Worm (Caenorhabditis elegans) whole organism, late embryonic: ENCODE measurements around the gene Y45F10D.6.

Experiments
- ceh-24 ChIP-seq: sonication (generic microtip); optimal IDR thresholded peaks from 2 replicates; lab custom pipeline; 2016; ENCODE audit warnings: mild to moderate bottlenecking, missing genetic modification characterization, missing compliant biosample characterization
- ceh-9 ChIP-seq: sonication (generic microtip); optimal IDR thresholded peaks from 2 replicates; lab custom pipeline; 2016; ENCODE audit warnings: mild to moderate bottlenecking, missing genetic modification characterization, inconsistent platforms, missing compliant biosample characterization
- dve-1 ChIP-seq: sonication (generic microtip); optimal IDR thresholded peaks from 2 replicates; lab custom pipeline; 2017; ENCODE audit warnings: antibody characterized with exemption, mild to moderate bottlenecking, missing genetic modification characterization, missing compliant biosample characterization
- elt-2 ChIP-seq: sonication (generic microtip); optimal IDR thresholded peaks from 2 replicates; lab custom pipeline; 2016; ENCODE audit warnings: missing genetic modification reagents, missing genetic modification characterization, missing compliant biosample characterization
- fkh-10 ChIP-seq: fragments of 150-350 bp; optimal IDR thresholded peaks from 2 replicates; lab custom pipeline; 2014; ENCODE audit warnings: missing biosample characterization, missing genetic modification reagents, missing genetic modification characterization
- hlh-13 ChIP-seq: fragments of 200-800 bp; sonication (Bioruptor generic); optimal IDR thresholded peaks from 2 replicates; lab custom pipeline; 2018; ENCODE audit warnings: mild to moderate bottlenecking, missing genetic modification characterization, missing compliant biosample characterization
- nhr-11 ChIP-seq: fragments of 150-350 bp; optimal IDR thresholded peaks from 2 replicates; lab custom pipeline; 2014; ENCODE audit warnings: missing biosample characterization, missing genetic modification characterization
- nhr-232 ChIP-seq: sonication (generic microtip); optimal IDR thresholded peaks from 2 replicates; lab custom pipeline; 2016; ENCODE audit warnings: missing genetic modification characterization, missing compliant biosample characterization
- odd-2 ChIP-seq: sonication (generic microtip); optimal IDR thresholded peaks from 2 replicates; lab custom pipeline; 2017; ENCODE audit warnings: antibody characterized with exemption, mild to moderate bottlenecking, missing genetic modification characterization, missing compliant biosample characterization
- pha-4 ChIP-seq: fragments of 150-350 bp; optimal IDR thresholded peaks from 2 replicates; lab custom pipeline; 2018; ENCODE audit warnings: missing biosample characterization, missing genetic modification reagents, missing genetic modification characterization
- sdc-2 ChIP-seq: sonication (generic microtip); optimal IDR thresholded peaks from 2 replicates; lab custom pipeline; 2016; ENCODE audit warnings: missing genotype, missing genetic modification characterization, missing compliant biosample characterization
- unc-86 ChIP-seq: sonication (generic microtip); optimal IDR thresholded peaks from 2 replicates; lab custom pipeline; 2016; ENCODE audit warnings: missing genetic modification characterization, missing compliant biosample characterization

DNA sequence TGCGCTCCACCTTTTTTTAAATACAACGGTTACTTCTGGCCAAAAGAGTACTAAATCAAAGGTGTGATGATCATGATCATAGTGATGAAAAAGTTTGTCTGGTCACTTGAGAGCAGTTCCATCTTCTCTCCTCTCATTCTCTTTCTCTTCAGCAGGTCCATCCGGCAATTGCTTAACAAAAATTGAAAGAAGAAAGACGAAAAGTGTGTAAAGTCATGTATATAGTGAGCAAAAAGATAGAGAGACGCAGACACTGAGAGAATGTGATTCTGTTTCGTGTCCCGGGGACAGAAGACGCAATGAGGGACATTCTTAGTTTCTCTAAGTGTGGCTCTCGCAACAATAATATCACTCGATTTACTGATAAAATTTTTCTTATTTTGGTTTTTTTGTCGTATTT lies 48.9 kb downstream of the Y45F10D.6 start:
- TF ChIP-seq hlh-13 (GFP tag; lab: Kevin White, UChicago) (no peak), ceh-9 (tag; lab: Kevin White, UChicago) (no peak), nhr-11 (tag; lab: Kevin White, UChicago) (no peak), nhr-232 (tag; lab: Kevin White, UChicago) (no peak), fkh-10 (GFP tag; lab: Kevin White, UChicago) (no peak), ceh-24 (no peak), unc-86 (no peak), pha-4 (tag; lab: Kevin White, UChicago) (no peak), odd-2 (tag; lab: Kevin White, UChicago) (no peak), elt-2 (tag; lab: Kevin White, UChicago) (no peak), sdc-2 (no peak), dve-1 (tag; lab: Kevin White, UChicago) (no peak)
